Fruit fly (Drosophila melanogaster) whole organism, prepupa: ENCODE measurements around the gene Samuel.

ENCODE experiments used
- CG11762 ChIP-seq: fragments of 200-800 bp; sonication (Bioruptor generic); optimal IDR thresholded peaks from 3 replicates; lab custom pipeline; 2016; ENCODE audit warnings: missing biosample characterization, missing genetic modification characterization; ENCODE audit not compliant: insufficient read depth
- CG11902 ChIP-seq: fragments of 200-800 bp; sonication (Bioruptor generic); optimal IDR thresholded peaks from 3 replicates; lab custom pipeline; 2016; ENCODE audit warnings: missing biosample characterization, missing genetic modification characterization
- CG32006 ChIP-seq: fragments of 200-800 bp; sonication (Bioruptor generic); optimal IDR thresholded peaks from 3 replicates; lab custom pipeline; 2017; ENCODE audit warnings: missing biosample characterization, mild to moderate bottlenecking, missing genetic modification characterization
- CG34406 ChIP-seq: fragments of 200-800 bp; sonication (Bioruptor generic); optimal IDR thresholded peaks from 3 replicates; lab custom pipeline; 2016; ENCODE audit warnings: missing biosample characterization, missing genetic modification characterization
- CG6163 ChIP-seq: fragments of 200-800 bp; sonication (Bioruptor generic); IDR thresholded peaks from 3 replicates; pipeline ENCODE4 v1.3.6; 2022; ENCODE audit warnings: missing biosample characterization, missing genetic modification characterization
- CG6276 ChIP-seq: fragments of 200-800 bp; sonication (Bioruptor generic); optimal IDR thresholded peaks from 2 replicates; lab custom pipeline; 2017; ENCODE audit warnings: missing biosample characterization, mild to moderate bottlenecking, missing genetic modification characterization
- CG6854 ChIP-seq: fragments of 200-800 bp; sonication (Bioruptor generic); optimal IDR thresholded peaks from 2 replicates; lab custom pipeline; 2017; ENCODE audit warnings: missing biosample characterization, mild to moderate bottlenecking, missing genetic modification characterization
- CG8632 ChIP-seq: fragments of 200-800 bp; sonication (Bioruptor generic); optimal IDR thresholded peaks from 3 replicates; lab custom pipeline; 2016; ENCODE audit warnings: missing biosample characterization, missing genetic modification characterization
- Eip75B ChIP-seq: fragments of 200-800 bp; sonication (Bioruptor generic); optimal IDR thresholded peaks from 3 replicates; lab custom pipeline; 2016; ENCODE audit warnings: missing biosample characterization, missing genetic modification characterization
- Hr38 ChIP-seq: sonication (Bioruptor generic); optimal IDR thresholded peaks from 2 replicates; lab custom pipeline; 2016; ENCODE audit warnings: missing biosample characterization, missing genetic modification characterization
- Hr39 ChIP-seq: fragments of 200-800 bp; sonication (Bioruptor generic); optimal IDR thresholded peaks from 2 replicates; lab custom pipeline; 2016; ENCODE audit warnings: missing biosample characterization, missing genetic modification characterization
- Met ChIP-seq: fragments of 200-800 bp; sonication (Bioruptor generic); optimal IDR thresholded peaks from 3 replicates; lab custom pipeline; 2016; ENCODE audit warnings: missing biosample characterization, missing genetic modification characterization
- Sox14 ChIP-seq: fragments of 200-800 bp; sonication (Bioruptor generic); optimal IDR thresholded peaks from 3 replicates; lab custom pipeline; 2016; ENCODE audit warnings: missing biosample characterization, missing genetic modification characterization
- dac ChIP-seq: fragments of 200-800 bp; sonication (Bioruptor generic); optimal IDR thresholded peaks from 2 replicates; lab custom pipeline; 2017; ENCODE audit warnings: missing biosample characterization, mild to moderate bottlenecking, missing genetic modification characterization
- pdm3 ChIP-seq: fragments of 200-800 bp; sonication (Bioruptor generic); optimal IDR thresholded peaks from 3 replicates; lab custom pipeline; 2016; ENCODE audit warnings: missing biosample characterization, missing genetic modification characterization
- salr ChIP-seq, 2 experiments: fragments of 200-800 bp; sonication (Bioruptor generic); optimal IDR thresholded peaks; 3 replicates each; lab custom pipeline; 2016 to 2018; ENCODE audit warnings: missing biosample characterization in 2 of 2, missing genetic modification characterization in 2 of 2, mild to moderate bottlenecking in 1 of 2

Samuel gene

dm6 chr2L:10963979-10964378 lies 102.8 kb downstream of the Samuel start, which contains the start of gene dpr2:
Gene dpr2 (minus strand): TSS chr2L:10964153.
- TF ChIP-seq CG6163 (GFP tag; lab: Robert Waterston, UW) (no peak), CG11762 (GFP tag; lab: Kevin White, UChicago) (no peak), CG6854 (GFP tag; lab: Kevin White, UChicago) (no peak), CG11902 (no peak), CG32006 (GFP tag; lab: Kevin White, UChicago) (no peak), pdm3 (GFP tag; lab: Kevin White, UChicago) (no peak), CG8632 (GFP tag; lab: Kevin White, UChicago) (no peak), salr (GFP tag; optimal IDR thresholded peaks at IDR 0.05; lab: Kevin White, UChicago) (no peak), Hr38 (GFP tag; lab: Kevin White, UChicago) (no peak), CG6276 (GFP tag; lab: Kevin White, UChicago) (no peak), CG34406 (GFP tag; lab: Kevin White, UChicago) (no peak), Met (GFP tag; lab: Kevin White, UChicago) (no peak), Sox14 (GFP tag; lab: Kevin White, UChicago) (no peak), dac (GFP tag; lab: Kevin White, UChicago) (no peak), Eip75B (GFP tag; lab: Kevin White, UChicago) (no peak), Hr39 (GFP tag; lab: Kevin White, UChicago) (no peak)
